Worm (Caenorhabditis elegans) whole organism, L1 larva: Measurements from ENCODE around the gene gen-1.

ENCODE experiments used
- C16A3.4 ChIP-seq: fragments of 150-350 bp; optimal IDR thresholded peaks from 2 replicates; lab custom pipeline; 2014; ENCODE audit warnings: missing biosample characterization, missing genetic modification characterization
- C34B4.2 ChIP-seq: sonication (generic microtip); optimal IDR thresholded peaks from 2 replicates; lab custom pipeline; 2017; ENCODE audit warnings: mild to moderate bottlenecking, missing genetic modification characterization, missing compliant biosample characterization
- Y116A8C.19 ChIP-seq: sonication (generic microtip); optimal IDR thresholded peaks from 2 replicates; lab custom pipeline; 2016; ENCODE audit warnings: missing compliant biosample characterization, missing genetic modification characterization, borderline replicate concordance
- aha-1 ChIP-seq: fragments of 150-350 bp; optimal IDR thresholded peaks from 2 replicates; lab custom pipeline; 2014; ENCODE audit warnings: missing biosample characterization, missing genetic modification characterization
- aly-2 ChIP-seq: fragments of 150-350 bp; optimal IDR thresholded peaks from 2 replicates; lab custom pipeline; 2014; ENCODE audit warnings: missing biosample characterization, missing genetic modification characterization
- ama-1 ChIP-seq: fragments of 150-350 bp; optimal IDR thresholded peaks from 2 replicates; lab custom pipeline; 2014
- blmp-1 ChIP-seq: fragments of 150-350 bp; optimal IDR thresholded peaks from 2 replicates; lab custom pipeline; 2014; ENCODE audit warnings: missing biosample characterization, missing genetic modification characterization
- ceh-8 ChIP-seq: fragments of 200-800 bp; sonication (Bioruptor generic); optimal IDR thresholded peaks from 2 replicates; lab custom pipeline; 2018; ENCODE audit warnings: mild to moderate bottlenecking, missing genetic modification characterization, moderate library complexity, missing compliant biosample characterization
- ceh-88 ChIP-seq: fragments of 200-800 bp; sonication (Bioruptor generic); IDR thresholded peaks from 2 replicates; pipeline ENCODE4 v1.3.6; 2022; ENCODE audit warnings: missing genetic modification characterization, missing compliant biosample characterization
- ceh-90 ChIP-seq: sonication (generic microtip); optimal IDR thresholded peaks from 2 replicates; lab custom pipeline; 2016; ENCODE audit warnings: missing genetic modification characterization, missing compliant biosample characterization
- ces-1 ChIP-seq: fragments of 150-350 bp; optimal IDR thresholded peaks from 2 replicates; lab custom pipeline; 2014; ENCODE audit warnings: missing biosample characterization, missing genetic modification reagents, missing genetic modification characterization
- dpl-1 ChIP-seq, 3 experiments: fragments of 150-350 bp in 2 of 3; sonication (generic microtip) in 1 of 3; optimal IDR thresholded peaks; 2 replicates each; lab custom pipeline; 2014 to 2017; ENCODE audit warnings: missing biosample characterization in 3 of 3, missing genetic modification characterization in 3 of 3, missing genetic modification reagents in 3 of 3
- efl-1 ChIP-seq, 4 experiments: fragments of 150-350 bp; optimal IDR thresholded peaks in 3 of 4; peaks in 1 of 4; 1 replicate in 1 of 4; 2 replicates in 3 of 4; lab custom pipeline; 2014; ENCODE audit warnings: missing biosample characterization in 2 of 4, missing genetic modification characterization in 2 of 4, missing genetic modification reagents in 2 of 4
- efl-3 ChIP-seq: fragments of 200-800 bp; sonication (Bioruptor generic); optimal IDR thresholded peaks from 2 replicates; lab custom pipeline; 2018; ENCODE audit warnings: mild to moderate bottlenecking, missing genetic modification characterization, missing compliant biosample characterization
- egl-13 ChIP-seq: sonication (generic microtip); optimal IDR thresholded peaks from 2 replicates; lab custom pipeline; 2016; ENCODE audit warnings: missing genotype, missing genetic modification reagents, missing genetic modification characterization, missing compliant biosample characterization
- egl-27 ChIP-seq, 2 experiments: fragments of 150-350 bp in 1 of 2; sonication (generic microtip); optimal IDR thresholded peaks; 3 replicates each; lab custom pipeline; 2017 to 2018; ENCODE audit warnings: missing biosample characterization in 2 of 2, missing genetic modification characterization in 2 of 2, missing genetic modification reagents in 2 of 2
- elt-2 ChIP-seq: sonication (generic microtip); optimal IDR thresholded peaks from 2 replicates; lab custom pipeline; 2016; ENCODE audit warnings: missing genetic modification characterization, mild to moderate bottlenecking, inconsistent platforms, missing compliant biosample characterization, missing genetic modification reagents
- elt-3 ChIP-seq, 6 experiments: fragments of 150-350 bp in 1 of 6; sonication (generic microtip); optimal IDR thresholded peaks; 2 replicates each; lab custom pipeline; 2017 to 2018; ENCODE audit warnings: missing biosample characterization in 6 of 6, missing genetic modification characterization in 6 of 6, inconsistent platforms in 1 of 6
- fkh-10 ChIP-seq: sonication (generic microtip); optimal IDR thresholded peaks from 2 replicates; lab custom pipeline; 2017; ENCODE audit warnings: missing biosample characterization, missing genetic modification reagents, missing genetic modification characterization
- fkh-4 ChIP-seq: sonication (generic microtip); optimal IDR thresholded peaks from 2 replicates; lab custom pipeline; 2016; ENCODE audit warnings: missing compliant biosample characterization, missing genetic modification characterization, borderline replicate concordance
- fkh-8 ChIP-seq: sonication (generic microtip); optimal IDR thresholded peaks from 2 replicates; lab custom pipeline; 2016; ENCODE audit warnings: mild to moderate bottlenecking, missing genetic modification characterization, missing compliant biosample characterization
- fos-1 ChIP-seq: fragments of 150-350 bp; optimal IDR thresholded peaks from 2 replicates; lab custom pipeline; 2014; ENCODE audit warnings: missing biosample characterization, missing genetic modification characterization
- hlh-17 ChIP-seq: fragments of 200-800 bp; sonication (Bioruptor generic); optimal IDR thresholded peaks from 2 replicates; lab custom pipeline; 2018; ENCODE audit warnings: missing genetic modification characterization, mild to moderate bottlenecking, missing compliant biosample characterization, moderate library complexity, borderline replicate concordance
- jun-1 ChIP-seq: fragments of 150-350 bp; optimal IDR thresholded peaks from 2 replicates; lab custom pipeline; 2014; ENCODE audit warnings: missing biosample characterization, missing genetic modification reagents, missing genetic modification characterization
- lin-15B ChIP-seq: fragments of 150-350 bp; sonication (generic microtip); optimal IDR thresholded peaks from 3 replicates; lab custom pipeline; 2014; ENCODE audit warnings: missing biosample characterization, missing genetic modification characterization
- lsy-2 ChIP-seq, 2 experiments: fragments of 150-350 bp; optimal IDR thresholded peaks; 2 replicates each; lab custom pipeline; 2014; ENCODE audit warnings: missing biosample characterization in 2 of 2, missing genetic modification characterization in 2 of 2
- mab-9 ChIP-seq: fragments of 200-800 bp; sonication (Bioruptor generic); IDR thresholded peaks from 2 replicates; pipeline ENCODE4 v1.3.6; 2022; ENCODE audit warnings: missing genetic modification reagents, missing genetic modification characterization, missing compliant biosample characterization
- mdl-1 ChIP-seq, 2 experiments: fragments of 150-350 bp; optimal IDR thresholded peaks; 2 replicates each; lab custom pipeline; 2014 to 2017; ENCODE audit warnings: missing biosample characterization in 2 of 2, missing genetic modification characterization in 2 of 2, inconsistent platforms in 1 of 2
- mef-2 ChIP-seq: fragments of 150-350 bp; optimal IDR thresholded peaks from 2 replicates; lab custom pipeline; 2014; ENCODE audit warnings: missing biosample characterization, missing genetic modification characterization
- mep-1 ChIP-seq: fragments of 150-350 bp; optimal IDR thresholded peaks from 2 replicates; lab custom pipeline; 2014; ENCODE audit warnings: missing biosample characterization, missing genetic modification characterization
- nhr-11 ChIP-seq: fragments of 150-350 bp; optimal IDR thresholded peaks from 2 replicates; lab custom pipeline; 2014; ENCODE audit warnings: missing biosample characterization, missing genetic modification characterization
- nhr-20 ChIP-seq: sonication (generic microtip); optimal IDR thresholded peaks from 2 replicates; lab custom pipeline; 2016; ENCODE audit warnings: mild to moderate bottlenecking, missing genetic modification characterization, missing compliant biosample characterization
- nhr-237 ChIP-seq: fragments of 150-350 bp; optimal IDR thresholded peaks from 2 replicates; lab custom pipeline; 2014; ENCODE audit warnings: missing biosample characterization, missing genetic modification characterization
- nhr-71 ChIP-seq: sonication (generic microtip); optimal IDR thresholded peaks from 2 replicates; lab custom pipeline; 2016; ENCODE audit warnings: mild to moderate bottlenecking, missing genetic modification characterization, moderate library complexity, missing compliant biosample characterization
- nhr-77 ChIP-seq: fragments of 150-350 bp; optimal IDR thresholded peaks from 2 replicates; lab custom pipeline; 2014; ENCODE audit warnings: missing biosample characterization, missing genetic modification characterization
- nhr-84 ChIP-seq: sonication (generic microtip); optimal IDR thresholded peaks from 2 replicates; lab custom pipeline; 2017; ENCODE audit warnings: missing biosample characterization, missing genetic modification characterization
- nhr-90 ChIP-seq: sonication (generic microtip); optimal IDR thresholded peaks from 2 replicates; lab custom pipeline; 2016; ENCODE audit warnings: mild to moderate bottlenecking, missing genetic modification characterization, missing compliant biosample characterization; ENCODE audit not compliant: poor library complexity
- pag-3 ChIP-seq: sonication (generic microtip); optimal IDR thresholded peaks from 2 replicates; lab custom pipeline; 2017; ENCODE audit warnings: missing genetic modification characterization, mild to moderate bottlenecking, missing compliant biosample characterization, antibody characterized with exemption, borderline replicate concordance; ENCODE audit not compliant: insufficient read depth
- rnt-1 ChIP-seq: sonication (generic microtip); optimal IDR thresholded peaks from 2 replicates; lab custom pipeline; 2016; ENCODE audit warnings: mild to moderate bottlenecking, missing genetic modification characterization, moderate library complexity, missing compliant biosample characterization
- snpc-4 ChIP-seq: fragments of 150-350 bp; optimal IDR thresholded peaks from 2 replicates; lab custom pipeline; 2014; ENCODE audit warnings: missing biosample characterization, missing genetic modification characterization
- snu-23 ChIP-seq: sonication (generic microtip); optimal IDR thresholded peaks from 2 replicates; lab custom pipeline; 2016; ENCODE audit warnings: missing genetic modification characterization, missing compliant biosample characterization
- sup-37 ChIP-seq: fragments of 200-800 bp; sonication (Bioruptor generic); optimal IDR thresholded peaks from 2 replicates; lab custom pipeline; 2018; ENCODE audit warnings: mild to moderate bottlenecking, missing genetic modification characterization, missing compliant biosample characterization
- swsn-7 ChIP-seq: sonication (generic microtip); optimal IDR thresholded peaks from 2 replicates; lab custom pipeline; 2016; ENCODE audit warnings: missing genetic modification characterization, missing compliant biosample characterization
- tbx-2 ChIP-seq: sonication (generic microtip); optimal IDR thresholded peaks from 2 replicates; lab custom pipeline; 2016; ENCODE audit warnings: missing genetic modification characterization, missing compliant biosample characterization
- tlp-1 ChIP-seq: fragments of 150-350 bp; optimal IDR thresholded peaks from 2 replicates; lab custom pipeline; 2014; ENCODE audit warnings: missing biosample characterization, missing genetic modification characterization
- unc-30 ChIP-seq: sonication (generic microtip); optimal IDR thresholded peaks from 2 replicates; lab custom pipeline; 2017; ENCODE audit warnings: missing biosample characterization, missing genetic modification characterization
- unc-98 ChIP-seq: fragments of 200-800 bp; sonication (Bioruptor generic); IDR thresholded peaks from 2 replicates; pipeline ENCODE4 v1.3.6; 2022; ENCODE audit warnings: missing genetic modification characterization, missing compliant biosample characterization
- vab-15 ChIP-seq: sonication (generic microtip); optimal IDR thresholded peaks from 2 replicates; lab custom pipeline; 2017; ENCODE audit warnings: missing genotype, mild to moderate bottlenecking, missing genetic modification characterization, missing compliant biosample characterization
- xbp-1 ChIP-seq: sonication (generic microtip); optimal IDR thresholded peaks from 2 replicates; lab custom pipeline; 2016; ENCODE audit warnings: missing genetic modification characterization, missing compliant biosample characterization
- zag-1 ChIP-seq: fragments of 150-350 bp; optimal IDR thresholded peaks from 2 replicates; lab custom pipeline; 2014; ENCODE audit warnings: missing biosample characterization, missing genetic modification characterization
- ztf-11 ChIP-seq, 2 experiments: sonication (generic microtip); optimal IDR thresholded peaks; 2 replicates each; lab custom pipeline; 2016 to 2017; ENCODE audit warnings: missing genetic modification characterization in 2 of 2, missing biosample characterization in 1 of 2, missing compliant biosample characterization in 1 of 2
- ztf-4 ChIP-seq: fragments of 150-350 bp; optimal IDR thresholded peaks from 2 replicates; lab custom pipeline; 2014; ENCODE audit warnings: missing biosample characterization, missing genetic modification characterization

The gen-1 gene

DNA sequence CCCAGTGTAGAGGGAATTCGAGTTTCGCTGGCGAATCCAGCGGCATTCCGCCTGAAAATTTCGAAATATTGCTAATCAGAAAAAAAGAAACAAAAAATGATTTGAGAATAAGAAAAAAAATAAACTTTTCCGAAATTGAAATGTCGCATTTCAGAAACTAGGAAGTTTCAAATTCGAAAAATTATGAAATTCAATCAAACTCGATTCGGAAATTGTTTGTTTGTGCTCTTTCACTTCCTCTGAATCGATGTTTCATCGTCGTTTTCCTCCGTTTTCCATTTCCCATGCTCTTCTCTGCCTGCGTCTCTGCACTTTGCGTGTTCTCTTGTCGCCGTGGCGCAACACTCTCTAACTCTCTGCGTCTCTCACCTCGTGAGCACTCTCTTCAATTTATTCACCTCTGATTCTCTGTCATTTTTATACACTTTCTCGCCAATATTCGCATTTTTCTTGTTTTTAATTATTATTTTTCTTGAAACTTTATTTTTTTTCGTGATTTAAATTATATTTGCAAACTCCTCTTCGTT is 30.4 kb upstream of the gen-1 start, which contains the start of gene C18F10.7 (continued):
- TF ChIP-seq unc-98 (GFP tag; lab: Robert Waterston, UW): no peak
- no peak for TF ChIP-seq ceh-90
- no peak for TF ChIP-seq ceh-8 (GFP tag; lab: Kevin White, UChicago)
- TF ChIP-seq nhr-237 (tag; lab: Kevin White, UChicago): no peak
- peak; percentile 61 for TF ChIP-seq mef-2
- TF ChIP-seq egl-13 (tag; lab: Kevin White, UChicago): peak; percentile 71
- peak in 1 of 2 experiments; percentile 76 for TF ChIP-seq lsy-2 (tag; optimal IDR thresholded peaks at IDR 0.05; lab: Kevin White, UChicago)
- TF ChIP-seq swsn-7 (tag; lab: Kevin White, UChicago): peak; percentile 86
- TF ChIP-seq nhr-77: peak; percentile 11
- no peak for TF ChIP-seq elt-3 (tag; optimal IDR thresholded peaks at IDR 0.05; lab: Kevin White, UChicago)
- TF ChIP-seq fkh-8: peak; percentile 52
- peak; percentile 49 for TF ChIP-seq blmp-1 (tag; lab: Kevin White, UChicago)
- peak; percentile 89 for TF ChIP-seq nhr-71 (tag; lab: Kevin White, UChicago)
- no peak for TF ChIP-seq egl-27 (tag; optimal IDR thresholded peaks at IDR 0.05; lab: Kevin White, UChicago)
- no peak for TF ChIP-seq ama-1 (lab: Kevin White, UChicago)
- TF ChIP-seq fkh-10 (GFP tag; lab: Kevin White, UChicago): no peak
- TF ChIP-seq C34B4.2 (tag; lab: Kevin White, UChicago): no peak
- TF ChIP-seq tlp-1: no peak
- TF ChIP-seq nhr-84: no peak
- no peak; the same call in 1 of the 2 replicates for TF ChIP-seq ceh-88 (GFP tag; lab: Robert Waterston, UW)
- peak; percentile 64 for TF ChIP-seq snpc-4 (tag; lab: Kevin White, UChicago)
- no peak for TF ChIP-seq hlh-17
- peak in 1 of 2 experiments; percentile 90 for TF ChIP-seq mdl-1 (tag; optimal IDR thresholded peaks at IDR 0.05; lab: Kevin White, UChicago)
- peak; percentile 59 for TF ChIP-seq nhr-90 (tag; lab: Kevin White, UChicago)
- no peak for TF ChIP-seq zag-1 (tag; lab: Kevin White, UChicago)
- TF ChIP-seq aha-1 (tag; lab: Kevin White, UChicago): no peak
- TF ChIP-seq elt-2: peak; percentile 61
- no peak for TF ChIP-seq mab-9 (GFP tag; lab: Robert Waterston, UW)
- peak; percentile 81 for TF ChIP-seq snu-23
- TF ChIP-seq jun-1 (tag; lab: Kevin White, UChicago): peak; percentile 36
- TF ChIP-seq fos-1 (tag; lab: Kevin White, UChicago): peak; percentile 73
- TF ChIP-seq efl-3 (GFP tag; lab: Kevin White, UChicago): no peak
- TF ChIP-seq pag-3 (tag; lab: Kevin White, UChicago): no peak
- TF ChIP-seq fkh-4 (tag; lab: Kevin White, UChicago): no peak
- peak; percentile 71 for TF ChIP-seq nhr-20 (tag; lab: Kevin White, UChicago)
- peak; percentile 24 for TF ChIP-seq aly-2 (tag; lab: Kevin White, UChicago)
- TF ChIP-seq efl-1 (optimal IDR thresholded peaks at IDR 0.05; lab: Kevin White, UChicago): peak; percentile 79 to 85
- TF ChIP-seq efl-1 (GFP tag; optimal IDR thresholded peaks at IDR 0.05 in 1 of 2; lab: Kevin White, UChicago): peak; percentile 60 to 95
- TF ChIP-seq ztf-11 (tag; optimal IDR thresholded peaks at IDR 0.05; lab: Kevin White, UChicago): no peak
- TF ChIP-seq ztf-4 (tag; lab: Kevin White, UChicago): peak; percentile 43
- no peak for TF ChIP-seq unc-30 (tag; lab: Kevin White, UChicago)
- peak; percentile 35 for TF ChIP-seq C16A3.4 (tag; lab: Kevin White, UChicago)
- TF ChIP-seq nhr-11: peak; percentile 7
- no peak for TF ChIP-seq Y116A8C.19 (tag; lab: Kevin White, UChicago)
- peak; percentile 3 for TF ChIP-seq sup-37
- peak; percentile 70 for TF ChIP-seq xbp-1
- no peak for TF ChIP-seq lin-15B (tag; lab: Kevin White, UChicago)
- TF ChIP-seq tbx-2 (tag; lab: Kevin White, UChicago): peak; percentile 76
- no peak for TF ChIP-seq ces-1 (GFP tag; lab: Kevin White, UChicago)
- TF ChIP-seq dpl-1 (GFP tag; optimal IDR thresholded peaks at IDR 0.05; lab: Kevin White, UChicago): peak; percentile 30 to 56 (median 48)
- peak; percentile 79 for TF ChIP-seq rnt-1 (tag; lab: Kevin White, UChicago)
- no peak for TF ChIP-seq vab-15 (tag; lab: Kevin White, UChicago)
- TF ChIP-seq mep-1 (tag; lab: Kevin White, UChicago): peak; percentile 50
